Worm (Caenorhabditis elegans): ENCODE results near the gene nep-16.

ce11 chrIV:7605413-7605812 is 36.2 kb downstream of the nep-16 start:
- TF ChIP-seq dmd-4 (tag; optimal IDR thresholded peaks at IDR 0.05) (no peak), F13H6.1 (tag; optimal IDR thresholded peaks at IDR 0.05) (no peak), fos-1 (tag; optimal IDR thresholded peaks at IDR 0.05) (no peak), unc-62 (GFP tag; optimal IDR thresholded peaks at IDR 0.05) (no peak), crh-2 (tag; optimal IDR thresholded peaks at IDR 0.05) (no peak)

All from whole organism, L2 larva.